Worm (Caenorhabditis elegans) whole organism, L1 larva: ENCODE data around the gene sri-28.

ENCODE experiments used
- efl-1 ChIP-seq, 4 experiments: fragments of 150-350 bp; optimal IDR thresholded peaks in 3 of 4; peaks in 1 of 4; 1 replicate in 1 of 4; 2 replicates in 3 of 4; lab custom pipeline; 2014; ENCODE audit warnings: missing biosample characterization in 2 of 4, missing genetic modification characterization in 2 of 4, missing genetic modification reagents in 2 of 4
- egl-27 ChIP-seq, 2 experiments: fragments of 150-350 bp in 1 of 2; sonication (generic microtip); optimal IDR thresholded peaks; 3 replicates each; lab custom pipeline; 2017 to 2018; ENCODE audit warnings: missing biosample characterization in 2 of 2, missing genetic modification characterization in 2 of 2, missing genetic modification reagents in 2 of 2
- hlh-17 ChIP-seq: fragments of 200-800 bp; sonication (Bioruptor generic); optimal IDR thresholded peaks from 2 replicates; lab custom pipeline; 2018; ENCODE audit warnings: missing genetic modification characterization, mild to moderate bottlenecking, missing compliant biosample characterization, moderate library complexity, borderline replicate concordance
- lin-15B ChIP-seq: fragments of 150-350 bp; sonication (generic microtip); optimal IDR thresholded peaks from 3 replicates; lab custom pipeline; 2014; ENCODE audit warnings: missing biosample characterization, missing genetic modification characterization
- sup-37 ChIP-seq: fragments of 200-800 bp; sonication (Bioruptor generic); optimal IDR thresholded peaks from 2 replicates; lab custom pipeline; 2018; ENCODE audit warnings: mild to moderate bottlenecking, missing genetic modification characterization, missing compliant biosample characterization
- unc-130 ChIP-seq: fragments of 150-350 bp; optimal IDR thresholded peaks from 2 replicates; lab custom pipeline; 2017; ENCODE audit warnings: missing biosample characterization, missing genetic modification characterization, inconsistent platforms
- unc-62 ChIP-seq: fragments of 150-350 bp; optimal IDR thresholded peaks from 2 replicates; lab custom pipeline; 2014; ENCODE audit warnings: missing biosample characterization, missing genetic modification reagents, missing genetic modification characterization

DNA sequence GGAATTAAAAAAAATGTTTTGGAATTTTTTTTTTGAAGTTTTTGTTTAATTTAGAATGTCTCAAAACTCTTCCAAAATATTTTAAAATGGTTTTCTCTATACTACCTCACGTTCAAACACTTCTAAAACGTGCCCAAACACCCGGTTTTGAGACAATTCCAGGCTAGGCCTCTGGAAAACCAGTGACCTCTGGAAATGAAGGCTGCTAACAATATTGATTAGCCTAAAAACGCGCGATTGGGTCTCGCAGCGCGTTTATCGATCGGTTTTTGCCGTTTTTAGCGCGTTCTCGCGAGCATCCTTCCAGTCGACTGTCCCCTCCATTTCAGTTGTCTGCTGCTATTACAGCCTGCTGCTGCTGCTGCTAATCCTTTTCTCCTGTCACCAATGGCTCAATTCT is 12.3 kb downstream of the sri-28 start, which contains the start of gene Y25C1A.6:
- TF ChIP-seq unc-130 (no peak), unc-62 (GFP tag; lab: Kevin White, UChicago) (no peak), hlh-17 (GFP tag; lab: Kevin White, UChicago) (no peak), efl-1 (optimal IDR thresholded peaks at IDR 0.05; lab: Kevin White, UChicago) (no peak), efl-1 (GFP tag; optimal IDR thresholded peaks at IDR 0.05 in 1 of 2; lab: Kevin White, UChicago) (no peak), lin-15B (no peak), egl-27 (tag; optimal IDR thresholded peaks at IDR 0.05; lab: Kevin White, UChicago) (no peak), sup-37 (no peak)
